Worm (Caenorhabditis elegans): ENCODE measurements around the gene npr-20.

DNA sequence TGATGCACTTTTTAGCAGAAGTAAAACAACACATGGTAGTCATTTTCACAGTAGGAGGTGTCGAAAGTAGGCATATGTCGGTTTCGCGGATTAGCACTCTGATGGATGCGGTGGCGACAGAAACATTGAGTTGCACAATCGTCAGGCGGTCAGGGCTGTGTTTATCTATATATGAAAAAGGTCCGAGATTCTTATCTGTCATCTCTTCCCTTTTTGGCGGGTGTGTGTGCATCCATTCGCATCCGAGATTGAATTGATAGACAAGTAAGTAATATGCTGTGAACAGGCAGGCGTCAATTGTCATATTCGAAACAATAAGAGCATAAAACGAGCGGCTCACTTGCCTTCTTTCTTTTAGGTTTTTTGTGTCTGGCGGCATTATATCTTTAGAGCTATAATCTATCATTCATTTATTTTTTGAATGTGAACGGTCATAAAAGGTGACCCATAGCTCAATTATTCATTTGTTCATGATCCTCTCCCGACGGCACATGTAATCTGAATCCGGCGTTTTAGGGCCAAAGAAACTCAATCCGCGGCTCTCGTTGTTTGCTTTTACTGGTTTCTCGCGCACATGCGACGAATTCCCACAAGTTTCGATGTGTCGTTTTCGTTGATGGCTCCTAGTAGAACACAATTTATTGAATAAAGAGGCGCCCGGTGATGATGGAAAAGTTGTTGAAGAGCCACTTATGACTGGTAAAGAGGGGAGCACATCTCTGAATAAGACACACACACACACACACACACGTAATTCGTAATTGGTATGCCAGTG lies 33.8 kb upstream of the npr-20 start:
- TF ChIP-seq nfya-1 (tag; optimal IDR thresholded peaks at IDR 0.05) (no peak), unc-42 (tag; optimal IDR thresholded peaks at IDR 0.05) (peak; percentile 29), rnt-1 (tag; optimal IDR thresholded peaks at IDR 0.05) (no peak), odd-2 (tag; optimal IDR thresholded peaks at IDR 0.05) (no peak), tbx-2 (tag; optimal IDR thresholded peaks at IDR 0.05) (peak; percentile 15), ama-1 (optimal IDR thresholded peaks at IDR 0.05) (no peak), hlh-6 (tag; optimal IDR thresholded peaks at IDR 0.05) (no peak), ahr-1 (tag; optimal IDR thresholded peaks at IDR 0.05) (no peak), fkh-6 (tag; optimal IDR thresholded peaks at IDR 0.05) (no peak)
